Fruit fly (Drosophila melanogaster): ENCODE results near the gene CG10479.

The CG10479 gene

dm6 chr3L:5976121-5976906 is 507 bp upstream of the CG10479 start (continued):
- peak; percentile 78 for TF ChIP-seq Bteb2 (GFP tag; optimal IDR thresholded peaks at IDR 0.05)
- TF ChIP-seq Sry-β (GFP tag; optimal IDR thresholded peaks at IDR 0.05), result peak; percentile 69
- TF ChIP-seq E2f1 (GFP tag; IDR thresholded peaks at IDR 0.05), result peak; percentile 96
- peak; percentile 91 for TF ChIP-seq onecut (GFP tag; IDR thresholded peaks at IDR 0.05)
- peak; percentile 80 for TF ChIP-seq caup (GFP tag; optimal IDR thresholded peaks at IDR 0.05; ENCODE audit: severe bottlenecking)
- peak; percentile 54 for TF ChIP-seq gro (GFP tag; optimal IDR thresholded peaks at IDR 0.05)
- TF ChIP-seq unpg (GFP tag; optimal IDR thresholded peaks at IDR 0.05), result peak; percentile 97
- TF ChIP-seq mld (GFP tag; IDR thresholded peaks at IDR 0.05; ENCODE audit: partially characterized antibody), result no peak
- TF ChIP-seq CG4424 (GFP tag; optimal IDR thresholded peaks at IDR 0.05), result peak; percentile 96
- peak; percentile 58; the same call in 1 of the 3 replicates for TF ChIP-seq CG6175 (GFP tag; IDR thresholded peaks at IDR 0.05)
- TF ChIP-seq psq (GFP tag; optimal IDR thresholded peaks at IDR 0.05), result peak; percentile 88
- TF ChIP-seq CG42726 (GFP tag; IDR thresholded peaks at IDR 0.05; ENCODE audit: partially characterized antibody), result no peak
- TF ChIP-seq CG3065 (GFP tag; optimal IDR thresholded peaks at IDR 0.05), result peak; percentile 66
- peak; percentile 91 for TF ChIP-seq CG31388 (GFP tag; optimal IDR thresholded peaks at IDR 0.05)
- peak; percentile 88 for TF ChIP-seq CG10147 (GFP tag; optimal IDR thresholded peaks at IDR 0.05)
- peak; percentile 42; the same call in 2 of the 4 replicates for TF ChIP-seq Dll (GFP tag; IDR thresholded peaks at IDR 0.05; ENCODE audit: partially characterized antibody)
- peak; percentile 98 for TF ChIP-seq ara (GFP tag; IDR thresholded peaks at IDR 0.05)
- TF ChIP-seq CG10321 (GFP tag; IDR thresholded peaks at IDR 0.05), result peak; percentile 74; the same call in 1 of the 2 replicates
- peak; percentile 84 for TF ChIP-seq lilli (GFP tag; optimal IDR thresholded peaks at IDR 0.05)
- no peak; the same call in 1 of the 2 replicates for TF ChIP-seq Bgb (GFP tag; IDR thresholded peaks at IDR 0.05; ENCODE audit: partially characterized antibody)
- peak; percentile 95 for TF ChIP-seq CG8924 (tag; optimal IDR thresholded peaks at IDR 0.05)
- peak; percentile 86 for TF ChIP-seq NK7.1 (GFP tag; optimal IDR thresholded peaks at IDR 0.05)
- TF ChIP-seq fru (optimal IDR thresholded peaks at IDR 0.05), result peak; percentile 50
- TF ChIP-seq CG6813 (GFP tag; optimal IDR thresholded peaks at IDR 0.05), result peak; percentile 83
- TF ChIP-seq HmgD (GFP tag; optimal IDR thresholded peaks at IDR 0.05), result peak; percentile 35
- TF ChIP-seq Optix (GFP tag; IDR thresholded peaks at IDR 0.05), result peak; percentile 95
- peak; percentile 98 for TF ChIP-seq lmd (GFP tag; IDR thresholded peaks at IDR 0.05)
- TF ChIP-seq Myb (GFP tag; optimal IDR thresholded peaks at IDR 0.05), result peak; percentile 76
- TF ChIP-seq Doc3 (GFP tag; IDR thresholded peaks at IDR 0.05; ENCODE audit: partially characterized antibody), result no peak
- TF ChIP-seq eyg (GFP tag; optimal IDR thresholded peaks at IDR 0.05), result peak; percentile 71
- peak; percentile 92 for TF ChIP-seq chm (GFP tag; IDR thresholded peaks at IDR 0.05)
- peak; percentile 87 for TF ChIP-seq seq (GFP tag; IDR thresholded peaks at IDR 0.05)
- TF ChIP-seq Fer1 (GFP tag; optimal IDR thresholded peaks at IDR 0.05), result peak; percentile 78
- peak; percentile 50; the same call in 1 of the 3 replicates for TF ChIP-seq Dbx (GFP tag; IDR thresholded peaks at IDR 0.05)
- TF ChIP-seq her (GFP tag; optimal IDR thresholded peaks at IDR 0.05), result peak; percentile 79
- TF ChIP-seq CG3726 (GFP tag; IDR thresholded peaks at IDR 0.05), result peak; percentile 94
- peak; percentile 96 for TF ChIP-seq Hr3 (GFP tag; optimal IDR thresholded peaks at IDR 0.05)
- TF ChIP-seq zen2 (GFP tag; IDR thresholded peaks at IDR 0.05; ENCODE audit: partially characterized antibody), result 0 out of 3 replicates have a peak, but pooled peaks have one; percentile 32
- TF ChIP-seq Atf-2 (GFP tag; optimal IDR thresholded peaks at IDR 0.05), result peak; percentile 79
- peak; percentile 94 for TF ChIP-seq salm (tag; optimal IDR thresholded peaks at IDR 0.05)
- peak; percentile 23 for TF ChIP-seq CG9876 (GFP tag; optimal IDR thresholded peaks at IDR 0.05)
- peak; percentile 87 for TF ChIP-seq crc (GFP tag; optimal IDR thresholded peaks at IDR 0.05)
- peak; percentile 84 for TF ChIP-seq klu (GFP tag; IDR thresholded peaks at IDR 0.05)
- peak; percentile 96 for TF ChIP-seq wor (GFP tag; IDR thresholded peaks at IDR 0.05)
- TF ChIP-seq repo (GFP tag; optimal IDR thresholded peaks at IDR 0.05), result peak; percentile 84
- no peak for TF ChIP-seq nerfin-2 (GFP tag; IDR thresholded peaks at IDR 0.05; ENCODE audit: partially characterized antibody)
- peak; percentile 87; the same call in 2 of the 4 replicates for TF ChIP-seq chinmo (GFP tag; IDR thresholded peaks at IDR 0.05; ENCODE audit: partially characterized antibody)
- TF ChIP-seq bigmax (GFP tag; optimal IDR thresholded peaks at IDR 0.05), result no peak
- peak; percentile 48 for TF ChIP-seq stwl (tag; optimal IDR thresholded peaks at IDR 0.05)

Measured in whole organism, embryonic.